Worm (Caenorhabditis elegans) whole organism, L2 larva: Measurements from ENCODE around the gene C05D12.3.

Experiments used
- C34F6.9 ChIP-seq: fragments of 150-350 bp; optimal IDR thresholded peaks from 2 replicates; lab custom pipeline; 2014; ENCODE audit warnings: missing biosample characterization, missing genetic modification characterization
- R02D3.7 ChIP-seq: fragments of 150-350 bp; optimal IDR thresholded peaks from 2 replicates; lab custom pipeline; 2014; ENCODE audit warnings: missing biosample characterization, missing genetic modification characterization
- Y55F3AM.14 ChIP-seq: fragments of 200-800 bp; sonication (Bioruptor generic); optimal IDR thresholded peaks from 2 replicates; lab custom pipeline; 2018; ENCODE audit warnings: mild to moderate bottlenecking, missing genetic modification characterization, missing compliant biosample characterization
- ZK546.5 ChIP-seq: sonication (generic microtip); optimal IDR thresholded peaks from 2 replicates; lab custom pipeline; 2017; ENCODE audit warnings: missing biosample characterization, missing genetic modification characterization
- alr-1 ChIP-seq: fragments of 150-350 bp; optimal IDR thresholded peaks from 2 replicates; lab custom pipeline; 2014; ENCODE audit warnings: missing biosample characterization, missing genetic modification characterization
- aly-2 ChIP-seq: fragments of 150-350 bp; optimal IDR thresholded peaks from 2 replicates; lab custom pipeline; 2014; ENCODE audit warnings: missing biosample characterization, missing genetic modification characterization
- ama-1 ChIP-seq: fragments of 150-350 bp; optimal IDR thresholded peaks from 2 replicates; lab custom pipeline; 2018; ENCODE audit warnings: inconsistent platforms
- blmp-1 ChIP-seq: sonication (generic microtip); optimal IDR thresholded peaks from 2 replicates; lab custom pipeline; 2017; ENCODE audit warnings: missing genetic modification characterization, mild to moderate bottlenecking, missing compliant biosample characterization, antibody characterized with exemption, moderate library complexity; ENCODE audit not compliant: insufficient read depth
- ceh-16 ChIP-seq: fragments of 150-350 bp; optimal IDR thresholded peaks from 2 replicates; lab custom pipeline; 2014; ENCODE audit warnings: missing biosample characterization, missing genetic modification characterization
- crh-2 ChIP-seq: sonication (generic microtip); optimal IDR thresholded peaks from 2 replicates; lab custom pipeline; 2017; ENCODE audit warnings: missing biosample characterization, missing genetic modification characterization
- egl-27 ChIP-seq: sonication (generic microtip); optimal IDR thresholded peaks from 3 replicates; lab custom pipeline; 2017; ENCODE audit warnings: missing biosample characterization, missing genetic modification reagents, missing genetic modification characterization
- elt-1 ChIP-seq: fragments of 150-350 bp; optimal IDR thresholded peaks from 2 replicates; lab custom pipeline; 2014; ENCODE audit warnings: missing biosample characterization, missing genetic modification characterization
- elt-3 ChIP-seq: sonication (generic microtip); optimal IDR thresholded peaks from 2 replicates; lab custom pipeline; 2017; ENCODE audit warnings: missing biosample characterization, missing genetic modification characterization
- fos-1 ChIP-seq: fragments of 150-350 bp; optimal IDR thresholded peaks from 2 replicates; lab custom pipeline; 2014; ENCODE audit warnings: missing biosample characterization, missing genetic modification characterization
- gmeb-1 ChIP-seq: fragments of 150-350 bp; optimal IDR thresholded peaks from 2 replicates; lab custom pipeline; 2014; ENCODE audit warnings: missing biosample characterization, missing genetic modification characterization
- lin-13 ChIP-seq: fragments of 150-350 bp; optimal IDR thresholded peaks from 2 replicates; lab custom pipeline; 2014; ENCODE audit warnings: missing biosample characterization, missing genetic modification reagents, missing genetic modification characterization
- lin-39 ChIP-seq: fragments of 150-350 bp; optimal IDR thresholded peaks from 2 replicates; lab custom pipeline; 2014; ENCODE audit warnings: missing biosample characterization, missing genetic modification reagents, missing genetic modification characterization
- lsy-2 ChIP-seq, 2 experiments: fragments of 150-350 bp in 1 of 2; sonication (generic microtip) in 1 of 2; optimal IDR thresholded peaks; 2 replicates each; lab custom pipeline; 2014 to 2017; ENCODE audit warnings: missing biosample characterization in 2 of 2, missing genetic modification characterization in 2 of 2
- mab-5 ChIP-seq: fragments of 150-350 bp; optimal IDR thresholded peaks from 2 replicates; lab custom pipeline; 2014; ENCODE audit warnings: missing biosample characterization, missing genetic modification characterization
- mdl-1 ChIP-seq, 2 experiments: fragments of 150-350 bp in 1 of 2; sonication (generic microtip) in 1 of 2; optimal IDR thresholded peaks; 2 replicates each; lab custom pipeline; 2017; ENCODE audit warnings: missing biosample characterization in 2 of 2, missing genetic modification characterization in 2 of 2
- nhr-10 ChIP-seq: sonication (generic microtip); optimal IDR thresholded peaks from 2 replicates; lab custom pipeline; 2017; ENCODE audit warnings: missing biosample characterization, missing genetic modification characterization
- nhr-12 ChIP-seq: fragments of 150-350 bp; optimal IDR thresholded peaks from 2 replicates; lab custom pipeline; 2014; ENCODE audit warnings: missing biosample characterization, missing genetic modification characterization
- nhr-21 ChIP-seq: fragments of 150-350 bp; optimal IDR thresholded peaks from 2 replicates; lab custom pipeline; 2014; ENCODE audit warnings: missing biosample characterization, missing genetic modification characterization
- nhr-23 ChIP-seq: fragments of 150-350 bp; optimal IDR thresholded peaks from 2 replicates; lab custom pipeline; 2014; ENCODE audit warnings: missing biosample characterization, missing genetic modification reagents, missing genetic modification characterization
- nhr-6 ChIP-seq: fragments of 150-350 bp; optimal IDR thresholded peaks from 2 replicates; lab custom pipeline; 2014; ENCODE audit warnings: missing biosample characterization, missing genetic modification characterization
- peb-1 ChIP-seq: fragments of 150-350 bp; optimal IDR thresholded peaks from 2 replicates; lab custom pipeline; 2014; ENCODE audit warnings: missing biosample characterization, missing genetic modification characterization
- sem-4 ChIP-seq: fragments of 150-350 bp; optimal IDR thresholded peaks from 2 replicates; lab custom pipeline; 2014; ENCODE audit warnings: missing biosample characterization, missing genetic modification reagents, missing genetic modification characterization
- skn-1 ChIP-seq: sonication (generic microtip); optimal IDR thresholded peaks from 2 replicates; lab custom pipeline; 2017; ENCODE audit warnings: missing biosample characterization, missing genetic modification characterization
- sma-3 ChIP-seq: sonication (generic microtip); optimal IDR thresholded peaks from 2 replicates; lab custom pipeline; 2016; ENCODE audit warnings: missing genetic modification reagents, missing genetic modification characterization, missing compliant biosample characterization
- sma-9 ChIP-seq, 2 experiments: fragments of 150-350 bp in 1 of 2; sonication (generic microtip) in 1 of 2; optimal IDR thresholded peaks; 2 replicates each; lab custom pipeline; 2014 to 2016; ENCODE audit warnings: missing genetic modification characterization in 2 of 2, mild to moderate bottlenecking in 1 of 2, missing biosample characterization in 1 of 2, missing compliant biosample characterization in 1 of 2, missing genetic modification reagents in 1 of 2, moderate library complexity in 1 of 2
- snpc-4 ChIP-seq: fragments of 150-350 bp; optimal IDR thresholded peaks from 2 replicates; lab custom pipeline; 2014; ENCODE audit warnings: missing biosample characterization, missing genetic modification characterization
- unc-39 ChIP-seq: fragments of 150-350 bp; optimal IDR thresholded peaks from 2 replicates; lab custom pipeline; 2014; ENCODE audit warnings: missing biosample characterization, missing genetic modification characterization
- unc-55 ChIP-seq: fragments of 150-350 bp; sonication (generic microtip); optimal IDR thresholded peaks from 3 replicates; lab custom pipeline; 2014; ENCODE audit warnings: missing biosample characterization, missing genetic modification reagents, missing genetic modification characterization
- unc-62 ChIP-seq: fragments of 150-350 bp; optimal IDR thresholded peaks from 2 replicates; lab custom pipeline; 2014; ENCODE audit warnings: missing biosample characterization, missing genetic modification reagents, missing genetic modification characterization
- zag-1 ChIP-seq: fragments of 150-350 bp; optimal IDR thresholded peaks from 2 replicates; lab custom pipeline; 2014; ENCODE audit warnings: missing biosample characterization, missing genetic modification characterization
- ztf-1 ChIP-seq: fragments of 200-800 bp; sonication (Bioruptor generic); conservative IDR thresholded peaks from 2 replicates; pipeline ENCODE4 v1.3.6; 2022; ENCODE audit warnings: missing genetic modification characterization, missing compliant biosample characterization
- ztf-11 ChIP-seq: sonication (generic microtip); optimal IDR thresholded peaks from 2 replicates; lab custom pipeline; 2017; ENCODE audit warnings: missing biosample characterization, missing genetic modification characterization

The C05D12.3 gene

ce11 chrII:11464427-11464944 is 39.4 kb downstream of the C05D12.3 start, which contains the start of the genes aars-1 and rga-1 (continued):
- peak; percentile 40 for TF ChIP-seq sma-3 (GFP tag; lab: Kevin White, UChicago)
- TF ChIP-seq ztf-1 = no peak
- TF ChIP-seq R02D3.7 (tag; lab: Kevin White, UChicago) = no peak
- TF ChIP-seq unc-62 (GFP tag; lab: Kevin White, UChicago) = no peak
- no peak for TF ChIP-seq snpc-4 (tag; lab: Kevin White, UChicago)
- TF ChIP-seq peb-1 = no peak
- peak; percentile 50 for TF ChIP-seq unc-55 (GFP tag; lab: Kevin White, UChicago)
- no peak for TF ChIP-seq mdl-1 (tag; optimal IDR thresholded peaks at IDR 0.05; lab: Kevin White, UChicago)
- TF ChIP-seq nhr-23 (tag; lab: Kevin White, UChicago) = no peak
- no peak for TF ChIP-seq ztf-11 (tag; lab: Kevin White, UChicago)
- TF ChIP-seq crh-2 (tag; lab: Kevin White, UChicago) = peak; percentile 39
- TF ChIP-seq elt-1 (tag; lab: Kevin White, UChicago) = no peak
- TF ChIP-seq lin-13 (GFP tag; lab: Kevin White, UChicago) = peak; percentile 20
- TF ChIP-seq unc-39 (tag; lab: Kevin White, UChicago) = no peak
- TF ChIP-seq aly-2 = no peak
- TF ChIP-seq nhr-21 (tag; lab: Kevin White, UChicago) = peak; percentile 48
- TF ChIP-seq blmp-1 (tag; lab: Kevin White, UChicago) = peak; percentile 70
- no peak for TF ChIP-seq egl-27 (tag; lab: Kevin White, UChicago)
- TF ChIP-seq ZK546.5 = no peak
- TF ChIP-seq sem-4 (tag; lab: Kevin White, UChicago) = peak; percentile 77
- no peak for TF ChIP-seq nhr-10 (tag; lab: Kevin White, UChicago)
- peak; percentile 77 for TF ChIP-seq C34F6.9 (tag; lab: Kevin White, UChicago)
- no peak for TF ChIP-seq lin-39 (tag; lab: Kevin White, UChicago)
- TF ChIP-seq alr-1 (tag; lab: Kevin White, UChicago) = no peak
- TF ChIP-seq ama-1 = no peak

ce11 chrII:11467541-11467940 is 42.5 kb downstream of the C05D12.3 start, which contains the start of gene klp-17:
Gene klp-17, minus strand, starts transcription at chrII:11467641.
- TF ChIP-seq ztf-1 = no peak
- no peak for TF ChIP-seq R02D3.7 (tag; lab: Kevin White, UChicago)
- TF ChIP-seq unc-39 (tag; lab: Kevin White, UChicago) = no peak
- no peak for TF ChIP-seq elt-3
- no peak for TF ChIP-seq nhr-6 (tag; lab: Kevin White, UChicago)
- no peak for TF ChIP-seq sma-9 (GFP tag; optimal IDR thresholded peaks at IDR 0.05; lab: Kevin White, UChicago)
- no peak for TF ChIP-seq sma-9 (tag; optimal IDR thresholded peaks at IDR 0.05; lab: Kevin White, UChicago)
- no peak for TF ChIP-seq nhr-12 (tag; lab: Kevin White, UChicago)
- TF ChIP-seq ztf-11 (tag; lab: Kevin White, UChicago) = no peak
- no peak for TF ChIP-seq mdl-1 (tag; optimal IDR thresholded peaks at IDR 0.05; lab: Kevin White, UChicago)
- TF ChIP-seq, all 48 proteins: peak for 0

ce11 chrII:11469574-11470108 is 44.6 kb downstream of the C05D12.3 start, which contains the start of gene cisd-1:
Gene cisd-1, minus strand, starts transcription at chrII:11469624.
- TF ChIP-seq sma-9 (GFP tag; optimal IDR thresholded peaks at IDR 0.05; lab: Kevin White, UChicago) (peak; percentile 17), sma-9 (tag; optimal IDR thresholded peaks at IDR 0.05; lab: Kevin White, UChicago) (no peak), fos-1 (tag; lab: Kevin White, UChicago) (peak; percentile 58), C34F6.9 (tag; lab: Kevin White, UChicago) (peak; percentile 21), crh-2 (tag; lab: Kevin White, UChicago) (peak; percentile 40), lsy-2 (tag; optimal IDR thresholded peaks at IDR 0.05; lab: Kevin White, UChicago) (peak in 1 of 2 experiments; percentile 14), ama-1 (no peak), lin-13 (GFP tag; lab: Kevin White, UChicago) (no peak)

- no peak for TF ChIP-seq snpc-4 (tag; lab: Kevin White, UChicago)
- TF ChIP-seq zag-1 = no peak
- TF ChIP-seq gmeb-1 (tag; lab: Kevin White, UChicago) = no peak
- TF ChIP-seq skn-1 (tag; lab: Kevin White, UChicago) = no peak
- TF ChIP-seq mab-5 (tag; lab: Kevin White, UChicago) = no peak
- TF ChIP-seq unc-55 (GFP tag; lab: Kevin White, UChicago) = no peak
- TF ChIP-seq sem-4 (tag; lab: Kevin White, UChicago) = no peak
- TF ChIP-seq ceh-16 (tag; lab: Kevin White, UChicago) = no peak
- no peak for TF ChIP-seq nhr-21 (tag; lab: Kevin White, UChicago)
- TF ChIP-seq egl-27 (tag; lab: Kevin White, UChicago) = no peak
- no peak for TF ChIP-seq nhr-12 (tag; lab: Kevin White, UChicago)
- no peak for TF ChIP-seq nhr-10 (tag; lab: Kevin White, UChicago)
- TF ChIP-seq lin-39 (tag; lab: Kevin White, UChicago) = no peak
- no peak for TF ChIP-seq Y55F3AM.14 (GFP tag; lab: Kevin White, UChicago)
- no peak for TF ChIP-seq alr-1 (tag; lab: Kevin White, UChicago)
Observed at ce11 chrII:11471916-11472315, 46.9 kb downstream of the C05D12.3 start, which contains the start of gene mfn-1. Gene mfn-1, minus strand, starts transcription at chrII:11472016.
